Fruit fly (Drosophila melanogaster): Measurements from ENCODE around the gene CG34404.

The CG34404 gene

dm6 chr3R:15319912-15320746 lies 47.3 kb downstream of the CG34404 start, which contains the start of the genes CG6276 and CG44040 (continued):
- TF ChIP-seq btn (GFP tag; optimal IDR thresholded peaks at IDR 0.05): no peak
- TF ChIP-seq E2f1 (GFP tag; IDR thresholded peaks at IDR 0.05): 0 out of 2 replicates have a peak, but pooled peaks have one; percentile 32
- peak; percentile 29 for TF ChIP-seq ind (GFP tag; optimal IDR thresholded peaks at IDR 0.05)
- no peak for TF ChIP-seq dan (GFP tag; IDR thresholded peaks at IDR 0.05)
- TF ChIP-seq NfI (GFP tag; optimal IDR thresholded peaks at IDR 0.05): peak; percentile 44
- TF ChIP-seq CG12769 (tag; optimal IDR thresholded peaks at IDR 0.05): peak; percentile 71
- TF ChIP-seq Dip2 (GFP tag; IDR thresholded peaks at IDR 0.05): no peak
- no peak for TF ChIP-seq sim (GFP tag; IDR thresholded peaks at IDR 0.05)
- TF ChIP-seq CG13775 (GFP tag; optimal IDR thresholded peaks at IDR 0.05): peak; percentile 48
- TF ChIP-seq dpn (GFP tag; optimal IDR thresholded peaks at IDR 0.05): peak; percentile 43 to 44
- TF ChIP-seq H15 (GFP tag; IDR thresholded peaks at IDR 0.05): 0 out of 3 replicates have a peak, but pooled peaks have one; percentile 41
- TF ChIP-seq h (optimal IDR thresholded peaks at IDR 0.05): no peak
- peak; percentile 4 for TF ChIP-seq D19B (GFP tag; optimal IDR thresholded peaks at IDR 0.05)
- no peak for TF ChIP-seq wor (GFP tag; IDR thresholded peaks at IDR 0.05)
- 0 out of 3 replicates have a peak, but pooled peaks have one; percentile 27 for TF ChIP-seq Optix (GFP tag; IDR thresholded peaks at IDR 0.05)
- TF ChIP-seq fu2 (GFP tag; optimal IDR thresholded peaks at IDR 0.05): no peak
- TF ChIP-seq CG10147 (GFP tag; optimal IDR thresholded peaks at IDR 0.05): peak; percentile 32
- no peak for TF ChIP-seq CG3065 (GFP tag; optimal IDR thresholded peaks at IDR 0.05)
- TF ChIP-seq CG17361 (GFP tag; IDR thresholded peaks at IDR 0.05): peak; percentile 67
- TF ChIP-seq CG8281 (tag; optimal IDR thresholded peaks at IDR 0.05): peak; percentile 38
- TF ChIP-seq GATAe (GFP tag; conservative IDR thresholded peaks at IDR 0.05): no peak
- TF ChIP-seq onecut (GFP tag; IDR thresholded peaks at IDR 0.05): no peak
- peak; percentile 6 for TF ChIP-seq cwo (GFP tag; optimal IDR thresholded peaks at IDR 0.05)
- peak; percentile 51 for TF ChIP-seq CoRest (tag; optimal IDR thresholded peaks at IDR 0.05)
- no peak for TF ChIP-seq trh (GFP tag; optimal IDR thresholded peaks at IDR 0.05)
- no peak for TF ChIP-seq Spps (tag; optimal IDR thresholded peaks at IDR 0.05)
- TF ChIP-seq lola (GFP tag; optimal IDR thresholded peaks at IDR 0.05): peak in 1 of 3 experiments; percentile 19
- no peak for TF ChIP-seq CG10366 (GFP tag; IDR thresholded peaks at IDR 0.05)
- TF ChIP-seq Abd-B (GFP tag; optimal IDR thresholded peaks at IDR 0.05): no peak
- no peak for TF ChIP-seq D (optimal IDR thresholded peaks at IDR 0.05)
- TF ChIP-seq D (GFP tag; optimal IDR thresholded peaks at IDR 0.05): peak; percentile 12
- TF ChIP-seq corto (GFP tag; optimal IDR thresholded peaks at IDR 0.05): no peak
- peak; percentile 92 for TF ChIP-seq Ets65A (GFP tag)
- no peak for TF ChIP-seq CG13123 (GFP tag; optimal IDR thresholded peaks at IDR 0.05)
- TF ChIP-seq sd (tag; optimal IDR thresholded peaks at IDR 0.05): peak; percentile 14
- TF ChIP-seq CG30431 (GFP tag; optimal IDR thresholded peaks at IDR 0.05): peak; percentile 5
- no peak for TF ChIP-seq tin (GFP tag; optimal IDR thresholded peaks at IDR 0.05)
- TF ChIP-seq Nf-YC (tag; optimal IDR thresholded peaks at IDR 0.05): peak; percentile 42
- peak; percentile 21 for TF ChIP-seq HLH54F (GFP tag; optimal IDR thresholded peaks at IDR 0.05)
- TF ChIP-seq MESR4 (GFP tag; optimal IDR thresholded peaks at IDR 0.05): peak; percentile 63
- TF ChIP-seq B-H1 (GFP tag; IDR thresholded peaks at IDR 0.05): no peak; the same call in 2 of the 3 replicates
- no peak for TF ChIP-seq Six4 (GFP tag; optimal IDR thresholded peaks at IDR 0.05)
- TF ChIP-seq Sox102F (GFP tag; optimal IDR thresholded peaks at IDR 0.05): peak; percentile 35
- TF ChIP-seq CG15269 (tag; optimal IDR thresholded peaks at IDR 0.05): peak; percentile 35
- no peak for TF ChIP-seq HLHmδ (GFP tag; optimal IDR thresholded peaks at IDR 0.05)
- peak; percentile 41 for TF ChIP-seq NFAT (GFP tag; IDR thresholded peaks at IDR 0.05)
- TF ChIP-seq hkb (optimal IDR thresholded peaks at IDR 0.05): peak; percentile 1
- TF ChIP-seq hkb (GFP tag; IDR thresholded peaks at IDR 0.05): peak; percentile 52; the same call in 1 of the 2 replicates
- no peak for TF ChIP-seq pan (optimal IDR thresholded peaks at IDR 0.05)
- peak in 1 of 2 experiments; percentile 49 for TF ChIP-seq pan (GFP tag; optimal IDR thresholded peaks at IDR 0.05 in 1 of 2, IDR thresholded peaks at IDR 0.05 in 1 of 2)
